Worm (Caenorhabditis elegans): Measurements from ENCODE around the gene anmt-1.

DNA sequence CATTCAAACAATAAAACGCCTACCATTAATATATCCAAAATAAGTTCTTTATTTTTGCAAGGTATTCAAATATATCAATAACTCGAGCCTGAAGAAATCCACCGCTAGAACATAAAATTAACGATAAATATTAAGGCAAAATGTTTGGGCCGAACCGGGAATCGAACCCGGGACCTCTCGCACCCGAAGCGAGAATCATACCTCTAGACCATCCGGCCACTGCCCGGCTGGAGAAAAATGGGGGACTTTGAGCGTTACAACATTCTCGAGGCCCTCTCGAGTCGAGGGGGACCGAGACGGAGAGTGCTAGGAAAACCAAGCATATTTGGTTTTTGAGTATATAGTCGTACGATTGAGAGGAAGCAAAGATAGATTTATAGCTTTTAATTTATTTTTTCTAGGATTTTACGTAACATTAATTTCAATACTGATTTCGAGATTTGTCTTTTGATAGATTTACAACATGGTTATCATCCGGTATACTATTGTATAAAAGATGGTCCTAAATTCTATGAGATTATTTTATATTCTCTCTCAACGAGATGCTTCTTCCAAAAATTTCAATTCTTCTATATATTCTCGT lies 34.3 kb upstream of the anmt-1 start, which contains the start of gene flp-23:
- TF ChIP-seq skn-1 (tag; optimal IDR thresholded peaks at IDR 0.05) (peak; percentile 36), fkh-4 (tag; optimal IDR thresholded peaks at IDR 0.05; ENCODE audit: borderline replicate concordance) (no peak), mdl-1 (tag; optimal IDR thresholded peaks at IDR 0.05) (peak in 1 of 2 experiments; percentile 23), jun-1 (tag; optimal IDR thresholded peaks at IDR 0.05) (no peak), aly-2 (tag; optimal IDR thresholded peaks at IDR 0.05) (no peak), unc-130 (tag; optimal IDR thresholded peaks at IDR 0.05) (no peak), sox-4 (tag; optimal IDR thresholded peaks at IDR 0.05) (no peak)
